Worm (Caenorhabditis elegans): ENCODE results near the gene M70.5.
"Not testable (repeated sequence)": the region's sequence is repeated elsewhere in the genome, so short reads cannot be mapped to it uniquely, and the experiment has no call there.

The M70.5 gene

ce11 chrIV:2292119-2292518 lies 16.7 kb upstream of the M70.5 start:
- TF ChIP-seq ama-1 (optimal IDR thresholded peaks at IDR 0.05) (no peak), hnd-1 (tag; optimal IDR thresholded peaks at IDR 0.05) (no peak), flt-1 (GFP tag; IDR thresholded peaks at IDR 0.05) (no peak), tbx-37 (GFP tag; conservative IDR thresholded peaks at IDR 0.05) (no peak), scrt-1 (GFP tag; IDR thresholded peaks at IDR 0.05) (no peak), sea-1 (GFP tag; conservative IDR thresholded peaks at IDR 0.05) (no peak), tra-4 (tag; optimal IDR thresholded peaks at IDR 0.05) (no peak)

ce11 chrIV:2284462-2285047 lies 9.1 kb upstream of the M70.5 start:
- TF ChIP-seq sea-1 (GFP tag; conservative IDR thresholded peaks at IDR 0.05) (no peak), pes-1 (GFP tag; IDR thresholded peaks at IDR 0.05) (0 out of 2 replicates have a peak, but pooled peaks have one; percentile 4)

DNA sequence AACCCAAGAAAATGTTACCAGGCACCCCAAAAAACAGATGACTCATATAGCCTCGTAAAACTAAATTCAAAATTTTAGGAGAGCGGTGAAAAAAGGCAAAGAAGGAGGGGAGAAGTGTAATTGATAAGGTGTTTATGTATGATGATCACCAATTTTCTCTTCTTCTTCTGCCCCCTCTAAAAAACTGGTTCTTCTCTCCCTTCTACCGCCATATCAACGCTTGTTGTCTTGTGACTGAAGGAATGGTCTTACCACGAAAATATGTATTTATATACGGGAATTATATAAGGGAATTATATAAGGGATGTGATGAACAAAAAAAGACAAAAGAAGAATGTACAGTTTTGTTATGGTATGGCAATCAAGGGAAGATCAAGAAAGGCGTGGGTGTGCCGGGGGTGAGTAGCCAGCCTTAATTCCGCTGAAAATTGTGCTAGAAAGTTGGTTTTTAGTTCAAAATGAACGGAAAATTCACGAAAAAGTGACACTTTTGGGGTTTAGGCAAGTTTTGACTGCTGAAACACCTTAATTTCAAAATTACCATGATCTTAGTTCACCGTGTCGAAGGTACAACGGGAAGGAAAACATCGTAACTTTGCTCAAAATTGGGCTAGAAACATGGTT lies 6.0 kb upstream of the M70.5 start:
- TF ChIP-seq B0310.2 (tag; optimal IDR thresholded peaks at IDR 0.05) = no peak
- TF ChIP-seq F13C5.2 (tag; optimal IDR thresholded peaks at IDR 0.05) = no peak
- TF ChIP-seq flt-1 (GFP tag; IDR thresholded peaks at IDR 0.05) = no peak
- no peak for TF ChIP-seq sea-1 (GFP tag; conservative IDR thresholded peaks at IDR 0.05)
- no peak for TF ChIP-seq ceh-13 (GFP tag; optimal IDR thresholded peaks at IDR 0.05)

DNA sequence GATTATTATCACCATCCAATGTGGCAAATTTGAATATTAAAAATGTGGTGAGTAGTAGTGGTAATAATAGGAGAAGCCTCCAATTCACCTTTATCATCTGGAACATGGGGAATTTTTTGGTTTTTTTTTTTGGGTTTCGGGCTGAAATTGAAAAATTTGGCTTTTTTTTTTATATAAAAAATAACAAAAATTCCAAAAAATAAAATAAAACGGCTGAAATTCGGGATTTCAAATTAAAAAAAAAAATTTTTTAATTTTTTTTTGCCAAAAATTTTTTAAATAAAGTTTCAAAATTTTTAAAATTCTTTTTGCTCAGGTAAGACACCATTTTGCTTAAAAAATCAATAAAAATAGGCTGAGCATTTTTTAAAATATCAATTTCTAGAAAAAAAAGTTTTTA lies 11.9 kb downstream of the M70.5 start, which contains the start of gene famp-1:
famp-1 (minus strand) TSS at position 101 of the 400 bp plus-strand sequence.
- TF ChIP-seq hnd-1 (tag; optimal IDR thresholded peaks at IDR 0.05) (no peak), ets-7 (tag; optimal IDR thresholded peaks at IDR 0.05) (no peak)

- TF ChIP-seq ceh-36 (tag; optimal IDR thresholded peaks at IDR 0.05) (no peak), F13C5.2 (tag; optimal IDR thresholded peaks at IDR 0.05) (no peak), hnd-1 (tag; optimal IDR thresholded peaks at IDR 0.05) (no peak), tbx-11 (GFP tag; IDR thresholded peaks at IDR 0.05) (no peak), tbx-37 (GFP tag; conservative IDR thresholded peaks at IDR 0.05) (no peak), B0310.2 (tag; optimal IDR thresholded peaks at IDR 0.05) (no peak)
Measured at ce11 chrIV:2253392-2254048, 21.9 kb downstream of the M70.5 start.

DNA sequence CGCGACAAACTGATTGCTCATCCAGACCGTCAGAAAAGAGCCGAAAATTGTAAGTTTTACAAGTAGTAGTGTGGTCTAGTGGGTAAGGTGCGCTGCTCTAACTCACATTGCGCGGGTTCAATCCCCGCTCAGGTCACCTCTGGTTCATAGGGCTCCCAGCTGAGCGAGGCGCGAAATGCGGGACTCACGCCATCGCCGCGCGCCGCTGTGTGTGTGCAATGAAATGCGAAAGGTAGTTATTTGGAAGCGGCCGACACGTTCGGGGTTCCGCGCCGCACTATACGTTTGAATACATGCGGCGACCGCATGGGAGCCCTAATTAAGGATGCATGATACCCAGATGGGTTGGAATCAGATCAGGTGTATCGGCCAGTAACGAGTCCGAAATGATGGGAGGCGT lies 29.3 kb downstream of the M70.5 start:
- TF ChIP-seq pes-1 (GFP tag; IDR thresholded peaks at IDR 0.05) (no peak), F13C5.2 (tag; optimal IDR thresholded peaks at IDR 0.05) (no peak), ama-1 (optimal IDR thresholded peaks at IDR 0.05) (no peak), flt-1 (GFP tag; IDR thresholded peaks at IDR 0.05) (no peak), ets-7 (tag; optimal IDR thresholded peaks at IDR 0.05) (no peak), hmbx-1 (tag; optimal IDR thresholded peaks at IDR 0.05) (no peak), tbx-37 (GFP tag; conservative IDR thresholded peaks at IDR 0.05) (no peak), ceh-13 (GFP tag; optimal IDR thresholded peaks at IDR 0.05) (no peak), tbx-11 (GFP tag; IDR thresholded peaks at IDR 0.05) (no peak), scrt-1 (GFP tag; IDR thresholded peaks at IDR 0.05) (no peak), aly-1 (tag; optimal IDR thresholded peaks at IDR 0.05) (no peak), hmg-4 (GFP tag; optimal IDR thresholded peaks at IDR 0.05) (no peak)

DNA sequence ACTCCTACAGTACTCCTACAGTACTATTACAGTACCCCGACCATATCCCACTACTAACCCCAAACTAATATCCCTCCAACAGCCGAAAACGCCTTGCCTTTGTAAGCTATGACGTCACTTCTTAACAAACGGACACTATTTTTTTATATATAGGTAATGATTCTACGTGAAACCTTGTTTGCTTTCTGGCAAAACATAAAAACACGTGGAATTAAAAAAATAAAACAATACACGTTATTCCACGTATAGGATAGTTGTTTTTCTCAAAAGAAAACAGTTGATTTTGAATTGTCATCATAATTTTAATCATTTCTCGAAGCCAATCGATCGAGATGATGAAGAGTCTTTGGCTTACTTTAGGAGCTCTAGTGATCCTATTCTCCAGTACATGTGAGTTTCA lies 29.9 kb downstream of the M70.5 start, which contains the start of gene M70.1:
M70.1 (plus strand) TSS at position 301 of the 400 bp plus-strand sequence.
- not testable (repeated sequence) for TF ChIP-seq B0310.2, ets-7, aly-1 (tag; optimal IDR thresholded peaks at IDR 0.05)

ce11 chrIV:2242349-2243088 lies 32.9 kb downstream of the M70.5 start, which contains the start of the genes M70.3 and M70.2:
Gene M70.3 (minus strand): TSS chrIV:2242449.
Gene M70.2 (plus strand): TSS chrIV:2243038.
- no peak for TF ChIP-seq ets-7 (tag; optimal IDR thresholded peaks at IDR 0.05)
- no peak for TF ChIP-seq scrt-1 (GFP tag; IDR thresholded peaks at IDR 0.05)
